Fruit fly (Drosophila melanogaster) whole organism, embryonic: ENCODE results near the gene CCDC151.

ENCODE experiments used
- CG10274 ChIP-seq: fragments of 200-800 bp; sonication (Bioruptor generic); optimal IDR thresholded peaks from 3 replicates; lab custom pipeline; 2017; ENCODE audit warnings: missing biosample characterization, mild to moderate bottlenecking, missing genetic modification characterization
- CG11398 ChIP-seq: fragments of 200-800 bp; sonication (Bioruptor generic); optimal IDR thresholded peaks from 2 replicates; lab custom pipeline; 2016; ENCODE audit warnings: missing biosample characterization, missing genetic modification characterization
- CG12155 ChIP-seq: fragments of 200-800 bp; sonication (Bioruptor generic); optimal IDR thresholded peaks from 3 replicates; lab custom pipeline; 2016; ENCODE audit warnings: missing biosample characterization, missing genetic modification characterization
- CG32532 ChIP-seq: fragments of 200-800 bp; sonication (Bioruptor generic); IDR thresholded peaks from 2 replicates; pipeline ENCODE4 v1.3.6; 2022; ENCODE audit warnings: missing biosample characterization, missing genetic modification characterization
- Side ChIP-seq: fragments of 200-800 bp; sonication (Bioruptor generic); optimal IDR thresholded peaks from 2 replicates; lab custom pipeline; 2016; ENCODE audit warnings: missing biosample characterization, missing genetic modification characterization
- mam ChIP-seq: fragments of 200-800 bp; sonication (Bioruptor generic); optimal IDR thresholded peaks from 3 replicates; lab custom pipeline; 2016; ENCODE audit warnings: missing biosample characterization, missing genetic modification characterization
- pita ChIP-seq: fragments of 200-800 bp; sonication (Bioruptor generic); optimal IDR thresholded peaks from 2 replicates; lab custom pipeline; 2017; ENCODE audit warnings: missing biosample characterization, mild to moderate bottlenecking, missing genetic modification characterization
- wdn ChIP-seq: fragments of 200-800 bp; sonication (Bioruptor generic); IDR thresholded peaks from 2 replicates; pipeline ENCODE4 v1.3.6; 2022; ENCODE audit warnings: missing biosample characterization, missing genetic modification characterization

- TF ChIP-seq CG32532 = no peak
- TF ChIP-seq pita = no peak
- TF ChIP-seq wdn (GFP tag; lab: Robert Waterston, UW) = no peak
- TF ChIP-seq CG12155 (GFP tag; lab: Kevin White, UChicago) = no peak
- no peak for TF ChIP-seq Side (GFP tag; lab: Kevin White, UChicago)
- no peak for TF ChIP-seq mam (GFP tag; lab: Kevin White, UChicago)
- TF ChIP-seq CG11398 (GFP tag; lab: Kevin White, UChicago) = no peak
- no peak for TF ChIP-seq CG10274 (GFP tag; lab: Kevin White, UChicago)
Observed at dm6 chr3L:11832360-11833295, 48.6 kb upstream of the CCDC151 start.
